Worm (Caenorhabditis elegans): ENCODE measurements around the gene larp-1.

ce11 chrIII:5020924-5021323 is 3.5 kb upstream of the larp-1 start, which contains the start of gene mdt-11:
- no peak for TF ChIP-seq sea-1 (GFP tag; conservative IDR thresholded peaks at IDR 0.05)
- no peak for TF ChIP-seq ama-1 (optimal IDR thresholded peaks at IDR 0.05)
- TF ChIP-seq pes-1 (GFP tag; IDR thresholded peaks at IDR 0.05): no peak
- TF ChIP-seq hmg-4 (GFP tag; optimal IDR thresholded peaks at IDR 0.05): no peak
- no peak for TF ChIP-seq B0310.2 (tag; optimal IDR thresholded peaks at IDR 0.05)
- TF ChIP-seq flt-1 (GFP tag; IDR thresholded peaks at IDR 0.05): no peak
- TF ChIP-seq hmbx-1 (tag; optimal IDR thresholded peaks at IDR 0.05): no peak
- no peak for TF ChIP-seq aly-1 (tag; optimal IDR thresholded peaks at IDR 0.05)
- TF ChIP-seq hnd-1 (tag; optimal IDR thresholded peaks at IDR 0.05): no peak
